Worm (Caenorhabditis elegans) whole organism, L2 larva: ENCODE data around the gene spe-29.

Source experiments
- C34F6.9 ChIP-seq: fragments of 150-350 bp; optimal IDR thresholded peaks from 2 replicates; lab custom pipeline; 2014; ENCODE audit warnings: missing biosample characterization, missing genetic modification characterization
- F13H6.1 ChIP-seq: sonication (generic microtip); optimal IDR thresholded peaks from 2 replicates; lab custom pipeline; 2016; ENCODE audit warnings: missing genetic modification characterization, missing compliant biosample characterization
- R02D3.7 ChIP-seq: fragments of 150-350 bp; optimal IDR thresholded peaks from 2 replicates; lab custom pipeline; 2014; ENCODE audit warnings: missing biosample characterization, missing genetic modification characterization
- Y55F3AM.14 ChIP-seq: fragments of 200-800 bp; sonication (Bioruptor generic); optimal IDR thresholded peaks from 2 replicates; lab custom pipeline; 2018; ENCODE audit warnings: mild to moderate bottlenecking, missing genetic modification characterization, missing compliant biosample characterization
- alr-1 ChIP-seq: fragments of 150-350 bp; optimal IDR thresholded peaks from 2 replicates; lab custom pipeline; 2014; ENCODE audit warnings: missing biosample characterization, missing genetic modification characterization
- aly-2 ChIP-seq: fragments of 150-350 bp; optimal IDR thresholded peaks from 2 replicates; lab custom pipeline; 2014; ENCODE audit warnings: missing biosample characterization, missing genetic modification characterization
- ama-1 ChIP-seq: fragments of 150-350 bp; optimal IDR thresholded peaks from 2 replicates; lab custom pipeline; 2018; ENCODE audit warnings: inconsistent platforms
- blmp-1 ChIP-seq: sonication (generic microtip); optimal IDR thresholded peaks from 2 replicates; lab custom pipeline; 2017; ENCODE audit warnings: missing genetic modification characterization, mild to moderate bottlenecking, missing compliant biosample characterization, antibody characterized with exemption, moderate library complexity; ENCODE audit not compliant: insufficient read depth
- ceh-16 ChIP-seq: fragments of 150-350 bp; optimal IDR thresholded peaks from 2 replicates; lab custom pipeline; 2014; ENCODE audit warnings: missing biosample characterization, missing genetic modification characterization
- ceh-82 ChIP-seq: fragments of 150-350 bp; optimal IDR thresholded peaks from 2 replicates; lab custom pipeline; 2014; ENCODE audit warnings: missing biosample characterization, missing genetic modification characterization
- crh-2 ChIP-seq: sonication (generic microtip); optimal IDR thresholded peaks from 2 replicates; lab custom pipeline; 2017; ENCODE audit warnings: missing biosample characterization, missing genetic modification characterization
- elt-1 ChIP-seq: fragments of 150-350 bp; optimal IDR thresholded peaks from 2 replicates; lab custom pipeline; 2014; ENCODE audit warnings: missing biosample characterization, missing genetic modification characterization
- elt-3 ChIP-seq: sonication (generic microtip); optimal IDR thresholded peaks from 2 replicates; lab custom pipeline; 2017; ENCODE audit warnings: missing biosample characterization, missing genetic modification characterization
- fos-1 ChIP-seq: fragments of 150-350 bp; optimal IDR thresholded peaks from 2 replicates; lab custom pipeline; 2014; ENCODE audit warnings: missing biosample characterization, missing genetic modification characterization
- gmeb-1 ChIP-seq: fragments of 150-350 bp; optimal IDR thresholded peaks from 2 replicates; lab custom pipeline; 2014; ENCODE audit warnings: missing biosample characterization, missing genetic modification characterization
- lin-11 ChIP-seq: fragments of 150-350 bp; sonication (generic microtip); optimal IDR thresholded peaks from 2 replicates; lab custom pipeline; 2014; ENCODE audit warnings: missing biosample characterization, missing genetic modification characterization, inconsistent platforms, mixed read lengths
- lin-13 ChIP-seq: fragments of 150-350 bp; optimal IDR thresholded peaks from 2 replicates; lab custom pipeline; 2014; ENCODE audit warnings: missing biosample characterization, missing genetic modification reagents, missing genetic modification characterization
- lin-39 ChIP-seq: fragments of 150-350 bp; optimal IDR thresholded peaks from 2 replicates; lab custom pipeline; 2014; ENCODE audit warnings: missing biosample characterization, missing genetic modification reagents, missing genetic modification characterization
- lsy-2 ChIP-seq, 2 experiments: fragments of 150-350 bp in 1 of 2; sonication (generic microtip) in 1 of 2; optimal IDR thresholded peaks; 2 replicates each; lab custom pipeline; 2014 to 2017; ENCODE audit warnings: missing biosample characterization in 2 of 2, missing genetic modification characterization in 2 of 2
- mbf-1 ChIP-seq: sonication (generic microtip); optimal IDR thresholded peaks from 2 replicates; lab custom pipeline; 2017; ENCODE audit warnings: missing biosample characterization, missing genetic modification characterization
- mdl-1 ChIP-seq, 2 experiments: fragments of 150-350 bp in 1 of 2; sonication (generic microtip) in 1 of 2; optimal IDR thresholded peaks; 2 replicates each; lab custom pipeline; 2017; ENCODE audit warnings: missing biosample characterization in 2 of 2, missing genetic modification characterization in 2 of 2
- nhr-129 ChIP-seq: fragments of 150-350 bp; optimal IDR thresholded peaks from 2 replicates; lab custom pipeline; 2014; ENCODE audit warnings: missing biosample characterization, missing genetic modification characterization
- nhr-21 ChIP-seq: fragments of 150-350 bp; optimal IDR thresholded peaks from 2 replicates; lab custom pipeline; 2014; ENCODE audit warnings: missing biosample characterization, missing genetic modification characterization
- nhr-23 ChIP-seq: fragments of 150-350 bp; optimal IDR thresholded peaks from 2 replicates; lab custom pipeline; 2014; ENCODE audit warnings: missing biosample characterization, missing genetic modification reagents, missing genetic modification characterization
- nhr-237 ChIP-seq: fragments of 150-350 bp; optimal IDR thresholded peaks from 2 replicates; lab custom pipeline; 2014; ENCODE audit warnings: missing biosample characterization, missing genetic modification characterization
- nhr-25 ChIP-seq: fragments of 150-350 bp; sonication (generic microtip); optimal IDR thresholded peaks from 3 replicates; lab custom pipeline; 2014; ENCODE audit warnings: missing biosample characterization, missing genetic modification characterization
- peb-1 ChIP-seq: fragments of 150-350 bp; optimal IDR thresholded peaks from 2 replicates; lab custom pipeline; 2014; ENCODE audit warnings: missing biosample characterization, missing genetic modification characterization
- sem-4 ChIP-seq: fragments of 150-350 bp; optimal IDR thresholded peaks from 2 replicates; lab custom pipeline; 2014; ENCODE audit warnings: missing biosample characterization, missing genetic modification reagents, missing genetic modification characterization
- sma-3 ChIP-seq: sonication (generic microtip); optimal IDR thresholded peaks from 2 replicates; lab custom pipeline; 2016; ENCODE audit warnings: missing genetic modification reagents, missing genetic modification characterization, missing compliant biosample characterization
- sma-9 ChIP-seq, 2 experiments: fragments of 150-350 bp in 1 of 2; sonication (generic microtip) in 1 of 2; optimal IDR thresholded peaks; 2 replicates each; lab custom pipeline; 2014 to 2016; ENCODE audit warnings: missing genetic modification characterization in 2 of 2, mild to moderate bottlenecking in 1 of 2, missing biosample characterization in 1 of 2, missing compliant biosample characterization in 1 of 2, missing genetic modification reagents in 1 of 2, moderate library complexity in 1 of 2
- snpc-4 ChIP-seq: fragments of 150-350 bp; optimal IDR thresholded peaks from 2 replicates; lab custom pipeline; 2014; ENCODE audit warnings: missing biosample characterization, missing genetic modification characterization
- unc-39 ChIP-seq: fragments of 150-350 bp; optimal IDR thresholded peaks from 2 replicates; lab custom pipeline; 2014; ENCODE audit warnings: missing biosample characterization, missing genetic modification characterization
- unc-55 ChIP-seq: fragments of 150-350 bp; sonication (generic microtip); optimal IDR thresholded peaks from 3 replicates; lab custom pipeline; 2014; ENCODE audit warnings: missing biosample characterization, missing genetic modification reagents, missing genetic modification characterization
- zag-1 ChIP-seq: fragments of 150-350 bp; optimal IDR thresholded peaks from 2 replicates; lab custom pipeline; 2014; ENCODE audit warnings: missing biosample characterization, missing genetic modification characterization
- ztf-1 ChIP-seq: fragments of 200-800 bp; sonication (Bioruptor generic); conservative IDR thresholded peaks from 2 replicates; pipeline ENCODE4 v1.3.6; 2022; ENCODE audit warnings: missing genetic modification characterization, missing compliant biosample characterization
- ztf-4 ChIP-seq: fragments of 150-350 bp; optimal IDR thresholded peaks from 2 replicates; lab custom pipeline; 2014; ENCODE audit warnings: missing biosample characterization, missing genetic modification characterization

Gene spe-29

DNA sequence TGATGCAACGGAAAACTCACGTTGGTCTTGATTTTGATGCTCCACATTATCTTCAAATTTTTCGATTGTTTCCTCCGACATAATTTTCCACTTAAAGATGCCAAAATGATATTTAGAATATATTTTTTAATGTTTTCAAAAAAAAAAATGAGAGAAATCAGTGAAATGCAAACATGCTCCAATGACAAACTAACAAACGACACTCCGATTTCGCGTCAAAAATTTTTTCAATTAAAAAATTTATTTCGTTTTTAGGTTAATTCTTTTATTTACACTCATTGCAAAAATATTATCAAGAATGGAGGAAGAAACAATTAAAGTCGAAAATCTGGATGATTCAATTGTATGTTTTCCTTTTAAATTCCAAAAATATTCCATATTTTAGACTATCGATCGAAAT, 1.6 kb upstream of the spe-29 start, which contains the start of the genes trmt-10A and F25H8.2:
trmt-10A (minus strand) TSS at position 159 of the 400 bp plus-strand sequence.
F25H8.2 (plus strand) TSS at position 181 of the 400 bp plus-strand sequence.
- TF ChIP-seq nhr-25, result no peak
- TF ChIP-seq zag-1 (tag; lab: Kevin White, UChicago), result peak; percentile 8
- TF ChIP-seq nhr-237 (tag; lab: Kevin White, UChicago), result no peak
- peak; percentile 93 for TF ChIP-seq C34F6.9
- peak in 1 of 2 experiments; percentile 74 for TF ChIP-seq lsy-2 (tag; optimal IDR thresholded peaks at IDR 0.05; lab: Kevin White, UChicago)
- peak; percentile 22 for TF ChIP-seq sem-4
- TF ChIP-seq gmeb-1 (tag; lab: Kevin White, UChicago), result peak; percentile 33
- TF ChIP-seq crh-2 (tag; lab: Kevin White, UChicago), result peak; percentile 26
- TF ChIP-seq sma-3 (GFP tag; lab: Kevin White, UChicago), result no peak
- TF ChIP-seq lin-13 (GFP tag; lab: Kevin White, UChicago), result peak; percentile 15
- no peak for TF ChIP-seq peb-1
- peak; percentile 42 for TF ChIP-seq nhr-129 (tag; lab: Kevin White, UChicago)
- TF ChIP-seq unc-55, result peak; percentile 89

DNA sequence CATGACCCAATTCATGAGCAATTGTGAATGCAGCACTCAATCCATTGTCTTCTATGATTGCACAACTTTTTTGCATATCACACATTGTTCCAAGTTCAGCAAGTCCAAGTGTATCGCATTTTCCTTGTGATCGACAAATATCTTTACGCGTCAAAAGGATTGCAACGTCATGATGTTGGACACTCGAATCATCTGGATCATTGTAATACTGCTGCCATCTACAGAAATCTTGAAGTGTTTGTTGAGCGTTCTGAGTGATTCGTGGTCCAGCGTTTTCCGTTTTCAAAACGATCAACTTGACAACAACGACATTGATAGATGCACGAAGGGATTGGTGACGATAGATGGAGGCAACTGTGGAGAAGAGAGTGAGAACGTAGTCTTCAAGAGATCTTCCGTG, 9.5 kb downstream of the spe-29 start:
- TF ChIP-seq nhr-21 (no peak), alr-1 (tag; lab: Kevin White, UChicago) (no peak), ceh-82 (tag; lab: Kevin White, UChicago) (no peak), nhr-23 (tag; lab: Kevin White, UChicago) (no peak), nhr-25 (no peak), unc-39 (no peak)

DNA sequence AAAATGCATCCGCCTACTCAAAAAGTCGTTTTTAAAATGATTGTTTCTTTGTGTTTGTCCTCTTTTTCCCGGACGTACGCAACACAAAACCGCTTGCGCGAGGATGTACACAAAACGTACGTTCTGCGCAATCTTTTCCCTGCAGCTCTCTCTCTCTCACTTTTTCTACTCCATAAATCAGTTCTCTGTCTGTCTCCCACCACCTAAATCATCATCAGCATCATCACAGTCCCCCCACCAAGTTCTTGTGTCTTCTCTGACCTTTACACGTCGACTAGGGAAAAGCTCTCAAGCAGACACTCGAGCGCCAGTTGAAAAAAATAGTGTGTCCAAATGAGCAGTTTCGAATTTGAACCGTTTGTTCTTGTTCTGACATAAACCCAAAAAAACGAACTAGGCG, 10.6 kb downstream of the spe-29 start:
- TF ChIP-seq ztf-1 (GFP tag; lab: Robert Waterston, UW) (no peak), nhr-129 (tag; lab: Kevin White, UChicago) (peak; percentile 15)

DNA sequence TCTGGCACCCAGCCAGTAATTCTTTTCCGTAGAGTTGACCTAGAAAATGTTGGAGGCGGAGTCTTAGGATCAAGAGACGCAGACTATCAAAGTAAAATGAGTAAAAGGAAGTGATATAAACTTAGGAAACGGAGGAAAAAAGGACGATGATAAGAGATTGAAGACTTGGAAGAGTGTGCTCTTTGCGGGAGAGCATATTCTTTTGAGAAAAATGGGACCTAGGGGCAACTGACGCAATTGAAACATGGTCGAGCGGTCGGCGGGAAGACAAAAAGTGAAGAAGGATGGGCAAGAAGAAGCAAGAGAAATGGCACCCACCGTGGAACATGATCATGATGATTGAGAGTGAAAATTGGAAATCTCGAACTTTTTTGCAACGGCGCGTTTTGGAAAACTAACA, 14.4 kb downstream of the spe-29 start:
- TF ChIP-seq alr-1 (tag; lab: Kevin White, UChicago), result no peak
- no peak for TF ChIP-seq crh-2 (tag; lab: Kevin White, UChicago)
- no peak for TF ChIP-seq mdl-1 (tag; optimal IDR thresholded peaks at IDR 0.05; lab: Kevin White, UChicago)
- TF ChIP-seq mbf-1 (tag; lab: Kevin White, UChicago), result no peak
- no peak for TF ChIP-seq nhr-237 (tag; lab: Kevin White, UChicago)
- no peak for TF ChIP-seq sma-3 (GFP tag; lab: Kevin White, UChicago)
- no peak for TF ChIP-seq ceh-82 (tag; lab: Kevin White, UChicago)
- TF ChIP-seq lin-39 (tag; lab: Kevin White, UChicago), result no peak
- TF ChIP-seq C34F6.9, result no peak
- TF ChIP-seq ceh-16, result no peak
- peak; percentile 45 for TF ChIP-seq sma-9 (GFP tag; optimal IDR thresholded peaks at IDR 0.05; lab: Kevin White, UChicago)
- no peak for TF ChIP-seq sma-9 (tag; optimal IDR thresholded peaks at IDR 0.05; lab: Kevin White, UChicago)
- no peak for TF ChIP-seq sem-4
- peak; percentile 28 for TF ChIP-seq F13H6.1
- TF ChIP-seq Y55F3AM.14 (GFP tag; lab: Kevin White, UChicago), result no peak
- TF ChIP-seq nhr-129 (tag; lab: Kevin White, UChicago), result peak; percentile 55
- no peak for TF ChIP-seq lin-13 (GFP tag; lab: Kevin White, UChicago)
- TF ChIP-seq elt-1 (tag; lab: Kevin White, UChicago), result no peak
- no peak for TF ChIP-seq ztf-4
- TF ChIP-seq unc-55, result no peak
- TF ChIP-seq ztf-1 (GFP tag; lab: Robert Waterston, UW), result no peak
- TF ChIP-seq snpc-4, result no peak
- TF ChIP-seq elt-3 (tag; lab: Kevin White, UChicago), result no peak
- TF ChIP-seq lin-11 (tag; lab: Kevin White, UChicago), result no peak
- TF ChIP-seq R02D3.7 (tag; lab: Kevin White, UChicago), result no peak

DNA sequence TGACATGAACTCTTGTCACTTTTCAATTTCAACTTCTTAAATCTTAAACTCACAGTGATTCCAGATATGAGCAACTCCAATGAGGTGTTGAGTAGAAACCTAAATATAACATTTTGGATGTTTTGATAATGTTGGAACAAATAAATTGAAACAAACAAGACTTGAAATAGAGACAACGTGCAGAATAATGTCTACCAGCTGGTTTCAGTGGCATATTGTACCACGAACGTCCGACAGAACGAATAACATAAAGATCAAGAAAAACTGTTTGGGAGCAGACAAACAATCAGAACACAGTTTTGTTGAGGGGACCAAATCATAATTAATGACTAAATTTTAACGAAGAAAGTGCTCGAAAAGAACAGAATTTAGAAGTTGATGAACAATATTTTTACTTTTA, 19.7 kb downstream of the spe-29 start, which contains the start of gene gon-1:
gon-1 (minus strand) TSS at position 101 of the 400 bp plus-strand sequence.
- TF ChIP-seq ama-1 (lab: Kevin White, UChicago), result no peak
- no peak for TF ChIP-seq R02D3.7 (tag; lab: Kevin White, UChicago)
- no peak for TF ChIP-seq elt-3 (tag; lab: Kevin White, UChicago)
- TF ChIP-seq aly-2 (tag; lab: Kevin White, UChicago), result no peak
- TF ChIP-seq blmp-1, result no peak
- TF ChIP-seq alr-1 (tag; lab: Kevin White, UChicago), result no peak
- TF ChIP-seq mdl-1 (tag; optimal IDR thresholded peaks at IDR 0.05; lab: Kevin White, UChicago), result no peak
- TF ChIP-seq lin-13 (GFP tag; lab: Kevin White, UChicago), result no peak
- no peak for TF ChIP-seq fos-1 (tag; lab: Kevin White, UChicago)
- no peak for TF ChIP-seq unc-39
